Fruit fly (Drosophila melanogaster): ENCODE measurements around the gene CG44038.

The CG44038 gene

DNA sequence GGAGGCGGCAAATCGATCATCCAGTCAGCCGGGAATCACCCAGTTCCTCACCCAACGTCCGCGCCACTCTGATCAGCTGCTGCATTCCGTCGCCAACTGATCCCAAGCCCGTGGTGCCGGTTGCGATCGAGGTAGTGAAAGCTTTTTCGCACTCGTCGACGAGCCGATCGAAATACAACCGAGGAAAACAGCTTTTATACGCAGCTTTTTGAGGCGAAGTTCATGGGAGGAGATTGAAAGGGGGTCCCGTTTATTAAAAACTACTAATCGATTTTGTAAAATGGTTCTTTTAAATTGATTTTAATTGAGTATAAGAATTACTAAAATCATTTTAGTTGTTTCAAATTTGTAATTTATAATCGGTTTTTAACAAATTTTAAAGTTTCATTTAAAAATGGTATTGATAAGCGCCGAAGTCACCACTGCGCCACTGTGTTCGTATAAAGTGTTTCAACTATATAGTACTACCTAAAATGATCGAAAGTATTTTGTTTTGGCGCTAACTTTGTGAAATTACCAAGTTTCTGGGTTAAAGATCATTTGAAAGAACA is 39.3 kb upstream of the CG44038 start, which contains the start of gene CG4860 (continued):
- TF ChIP-seq ham (GFP tag; IDR thresholded peaks at IDR 0.05) (0 out of 2 replicates have a peak, but pooled peaks have one; percentile 5), CG13287 (GFP tag; IDR thresholded peaks at IDR 0.05; ENCODE audit: partially characterized antibody) (peak; percentile 10; the same call in 1 of the 2 replicates), Bdp1 (GFP tag; optimal IDR thresholded peaks at IDR 0.05) (peak; percentile 65), ind (GFP tag; optimal IDR thresholded peaks at IDR 0.05) (peak; percentile 87), gem (tag; optimal IDR thresholded peaks at IDR 0.05) (peak; percentile 95), Aef1 (GFP tag; IDR thresholded peaks at IDR 0.05) (peak; percentile 82), prd (optimal IDR thresholded peaks at IDR 0.05) (no peak), prd (GFP tag; IDR thresholded peaks at IDR 0.05) (peak; percentile 86), cato (GFP tag; optimal IDR thresholded peaks at IDR 0.05; ENCODE audit: borderline replicate concordance) (peak; percentile 58), chn (GFP tag; optimal IDR thresholded peaks at IDR 0.05) (peak; percentile 80), ro (GFP tag; IDR thresholded peaks at IDR 0.05) (peak; percentile 67; the same call in 1 of the 2 replicates), Xbp1 (GFP tag; optimal IDR thresholded peaks at IDR 0.05) (peak; percentile 92), Ptx1 (GFP tag; IDR thresholded peaks at IDR 0.05) (peak; percentile 91), D19B (GFP tag; optimal IDR thresholded peaks at IDR 0.05) (peak; percentile 57), Adf1 (GFP tag; IDR thresholded peaks at IDR 0.05) (peak; percentile 69), HHEX (GFP tag; optimal IDR thresholded peaks at IDR 0.05) (peak; percentile 86), fd96Cb (tag; optimal IDR thresholded peaks at IDR 0.05) (peak; percentile 82), sug (tag; optimal IDR thresholded peaks at IDR 0.05) (peak; percentile 86), CG7786 (GFP tag; optimal IDR thresholded peaks at IDR 0.05) (peak; percentile 86), CG6175 (GFP tag; IDR thresholded peaks at IDR 0.05) (peak; percentile 83; the same call in 2 of the 3 replicates), kah (GFP tag; optimal IDR thresholded peaks at IDR 0.05) (peak; percentile 63), pfk (GFP tag; optimal IDR thresholded peaks at IDR 0.05) (no peak), ash1 (GFP tag; optimal IDR thresholded peaks at IDR 0.05) (no peak), scrt (GFP tag; optimal IDR thresholded peaks at IDR 0.05) (peak; percentile 71), CG14710 (tag; optimal IDR thresholded peaks at IDR 0.05) (peak; percentile 61), Fer1 (GFP tag; optimal IDR thresholded peaks at IDR 0.05) (no peak), Rx (GFP tag; IDR thresholded peaks at IDR 0.05) (peak; percentile 73), Abd-B (GFP tag; optimal IDR thresholded peaks at IDR 0.05) (peak; percentile 81), wek (GFP tag; optimal IDR thresholded peaks at IDR 0.05) (peak; percentile 43), CG30403 (GFP tag; optimal IDR thresholded peaks at IDR 0.05) (peak; percentile 95), bcd (GFP tag; optimal IDR thresholded peaks at IDR 0.05) (peak; percentile 91), kay (GFP tag; optimal IDR thresholded peaks at IDR 0.05) (peak; percentile 85), aop (GFP tag; IDR thresholded peaks at IDR 0.05) (0 out of 2 replicates have a peak, but pooled peaks have one; percentile 56), tio (GFP tag; optimal IDR thresholded peaks at IDR 0.05) (peak; percentile 78), wor (GFP tag; IDR thresholded peaks at IDR 0.05) (peak; percentile 66), CG9215 (GFP tag; IDR thresholded peaks at IDR 0.05) (peak; percentile 84), Mad (GFP tag; optimal IDR thresholded peaks at IDR 0.05) (peak; percentile 79), CrebB (tag; optimal IDR thresholded peaks at IDR 0.05) (peak; percentile 52), E2f2 (GFP tag; IDR thresholded peaks at IDR 0.05) (peak; percentile 60; the same call in 1 of the 2 replicates), jing (GFP tag; optimal IDR thresholded peaks at IDR 0.05) (peak; percentile 46), bbx (GFP tag; IDR thresholded peaks at IDR 0.05; ENCODE audit: partially characterized antibody) (0 out of 2 replicates have a peak, but pooled peaks have one; percentile 20), CG17912 (GFP tag; optimal IDR thresholded peaks at IDR 0.05) (peak; percentile 43), cad (GFP tag; optimal IDR thresholded peaks at IDR 0.05) (no peak), seq (GFP tag; IDR thresholded peaks at IDR 0.05) (peak; percentile 77), CG14050 (GFP tag; IDR thresholded peaks at IDR 0.05) (peak; percentile 75), CG10979 (tag; optimal IDR thresholded peaks at IDR 0.05) (peak; percentile 76), CG7357 (GFP tag; IDR thresholded peaks at IDR 0.05) (peak; percentile 71), Neu2 (GFP tag; optimal IDR thresholded peaks at IDR 0.05; ENCODE audit: borderline replicate concordance) (no peak), CG7928 (GFP tag; optimal IDR thresholded peaks at IDR 0.05) (peak; percentile 57), Med (GFP tag) (peak; percentile 98)

Measured in whole organism, embryonic.